Worm (Caenorhabditis elegans): ENCODE data around the gene R05G9.5.

DNA sequence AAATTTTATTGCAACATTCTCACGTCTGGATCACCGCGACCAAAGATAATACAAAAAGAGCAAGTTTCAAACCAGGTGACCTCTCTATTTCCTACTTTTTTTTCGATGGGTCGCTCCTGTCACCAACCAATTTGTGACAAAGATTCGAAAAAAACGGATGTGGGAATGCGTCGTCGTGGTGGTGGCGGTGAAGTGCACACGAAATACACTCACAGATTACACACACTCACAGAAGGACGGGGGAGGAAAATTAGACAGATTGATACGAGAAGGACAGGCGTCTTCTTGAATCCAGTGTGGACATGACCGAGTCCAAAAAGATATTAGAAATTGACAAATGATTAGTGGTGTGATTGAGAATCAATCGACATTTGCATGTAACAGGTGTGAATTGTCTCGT, 17.3 kb downstream of the R05G9.5 start:
- TF ChIP-seq nhr-11 (tag; optimal IDR thresholded peaks at IDR 0.05) (no peak), lsy-2 (tag; optimal IDR thresholded peaks at IDR 0.05) (no peak), lin-39 (tag; optimal IDR thresholded peaks at IDR 0.05) (no peak), lin-11 (tag; optimal IDR thresholded peaks at IDR 0.05) (no peak)
